Fruit fly (Drosophila melanogaster): ENCODE measurements around the gene CG7142.
A peak's percentile ranks its signal among the peaks of the same experiment; 100 is the strongest.

CG7142 gene

DNA sequence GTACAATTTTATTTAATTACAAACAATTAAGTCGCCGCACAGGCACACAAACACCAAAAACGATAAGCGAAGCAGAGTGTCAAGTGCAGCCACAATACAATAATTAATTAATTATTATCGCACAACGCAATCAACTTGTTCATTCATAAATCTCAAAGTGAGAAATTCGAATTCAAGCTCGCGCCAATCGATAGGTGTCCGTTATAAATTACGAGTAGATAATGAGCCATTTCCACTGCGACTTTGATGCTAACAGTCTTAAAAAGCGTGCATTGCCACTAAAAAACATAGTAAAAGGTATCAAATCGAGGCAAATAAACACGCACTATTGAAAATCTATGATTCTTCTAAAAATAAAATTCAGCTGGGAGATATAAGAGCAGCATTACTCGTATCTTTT, 49.1 kb downstream of the CG7142 start:
- TF ChIP-seq Eip75B (GFP tag; optimal IDR thresholded peaks at IDR 0.05), result no peak
- TF ChIP-seq svp (GFP tag), result peak; percentile 72

DNA sequence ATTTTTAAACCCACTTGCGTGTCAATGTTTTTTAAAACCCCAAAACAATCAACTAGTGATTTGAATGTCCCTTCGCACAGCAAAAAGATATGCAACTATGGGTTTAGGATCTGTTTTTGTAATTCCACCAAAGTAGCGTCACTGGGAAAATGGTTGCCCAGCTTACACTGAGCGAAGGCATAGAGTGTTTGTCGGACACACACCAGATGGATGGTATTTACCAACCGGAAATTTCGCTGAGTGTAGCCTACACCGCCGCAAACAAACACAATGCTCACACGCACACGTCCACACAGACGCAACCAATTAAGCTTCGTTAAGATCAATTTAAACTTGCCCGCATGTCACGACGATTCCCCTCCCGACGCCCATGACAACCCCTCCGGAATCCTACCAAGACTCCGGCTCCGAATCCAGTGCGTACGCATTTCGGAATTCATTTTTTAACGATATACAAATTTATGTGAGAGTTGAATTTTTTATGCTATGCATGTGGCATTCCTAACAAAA, 50.6 kb downstream of the CG7142 start:
- TF ChIP-seq svp (GFP tag) (peak; percentile 44), Smox (GFP tag; optimal IDR thresholded peaks at IDR 0.05) (no peak), Eip78C (GFP tag) (peak; percentile 66)
